Fruit fly (Drosophila melanogaster) whole organism, pupa: Measurements from ENCODE around the gene how.

Experiments
- CG10348 ChIP-seq: fragments of 200-800 bp; sonication (Bioruptor generic); IDR thresholded peaks from 2 replicates; pipeline ENCODE4 v1.3.6; 2022; ENCODE audit warnings: missing biosample characterization, missing genetic modification characterization
- CG12605 ChIP-seq: fragments of 200-800 bp; sonication (Bioruptor generic); IDR thresholded peaks from 2 replicates; pipeline ENCODE4 v1.3.6; 2022; ENCODE audit warnings: missing biosample characterization, missing genetic modification characterization
- CG15710 ChIP-seq: fragments of 200-800 bp; sonication (Bioruptor generic); optimal IDR thresholded peaks from 2 replicates; lab custom pipeline; 2018; ENCODE audit warnings: missing biosample characterization, mild to moderate bottlenecking, missing genetic modification characterization, moderate library complexity
- CG32121 ChIP-seq: fragments of 200-800 bp; sonication (Bioruptor generic); IDR thresholded peaks from 2 replicates; pipeline ENCODE4 v1.3.6; 2022; ENCODE audit warnings: missing biosample characterization, missing genetic modification characterization
- CG8159 ChIP-seq: fragments of 200-800 bp; sonication (Bioruptor generic); optimal IDR thresholded peaks from 3 replicates; lab custom pipeline; 2018; ENCODE audit warnings: missing biosample characterization, mild to moderate bottlenecking, missing genetic modification characterization, moderate library complexity
- CG8301 ChIP-seq: fragments of 200-800 bp; sonication (Bioruptor generic); optimal IDR thresholded peaks from 2 replicates; lab custom pipeline; 2018; ENCODE audit warnings: missing biosample characterization, mild to moderate bottlenecking, missing genetic modification characterization
- EcR ChIP-seq: fragments of 200-800 bp; sonication (Bioruptor generic); optimal IDR thresholded peaks from 3 replicates; lab custom pipeline; 2019; ENCODE audit warnings: missing biosample characterization, missing genetic modification characterization, mild to moderate bottlenecking, moderate library complexity, missing genetic modification reagents
- Pif1B ChIP-seq: fragments of 200-800 bp; sonication (Bioruptor generic); optimal IDR thresholded peaks from 3 replicates; lab custom pipeline; 2016; ENCODE audit warnings: missing biosample characterization, missing genetic modification characterization
- gl ChIP-seq: fragments of 200-800 bp; sonication (Bioruptor generic); optimal IDR thresholded peaks from 2 replicates; lab custom pipeline; 2018; ENCODE audit warnings: missing biosample characterization, mild to moderate bottlenecking, missing genetic modification characterization

- TF ChIP-seq CG8159 (tag; lab: Kevin White, UChicago) (no peak), EcR (GFP tag; lab: Kevin White, UChicago) (no peak), CG10348 (GFP tag; lab: Robert Waterston, UW) (no peak), Pif1B (no peak), CG12605 (GFP tag; lab: Robert Waterston, UW) (no peak), CG15710 (tag; lab: Kevin White, UChicago) (no peak), CG32121 (no peak), CG8301 (tag; lab: Kevin White, UChicago) (no peak), gl (tag; lab: Kevin White, UChicago) (no peak)
Observed at dm6 chr3R:22067235-22067634, 25.2 kb downstream of the how start.
